Fruit fly (Drosophila melanogaster): Measurements from ENCODE around the gene Jon74E.

dm6 chr3L:17596897-17597296 lies 48.0 kb upstream of the Jon74E start:
- TF ChIP-seq CG1602 (GFP tag; optimal IDR thresholded peaks at IDR 0.05) (no peak), CG6791 (GFP tag; IDR thresholded peaks at IDR 0.05; ENCODE audit: partially characterized antibody) (peak; percentile 55), CG6272 (GFP tag; IDR thresholded peaks at IDR 0.05) (no peak), psq (GFP tag; optimal IDR thresholded peaks at IDR 0.05) (no peak), ham (GFP tag; IDR thresholded peaks at IDR 0.05) (no peak), Dp (GFP tag; optimal IDR thresholded peaks at IDR 0.05) (peak; percentile 99), Atf3 (GFP tag; optimal IDR thresholded peaks at IDR 0.05) (no peak), CG15696 (tag; optimal IDR thresholded peaks at IDR 0.05) (peak; percentile 31), ash1 (GFP tag; optimal IDR thresholded peaks at IDR 0.05) (no peak), Mad (GFP tag; optimal IDR thresholded peaks at IDR 0.05) (no peak), Myb (GFP tag; optimal IDR thresholded peaks at IDR 0.05) (peak; percentile 63), CG34422 (GFP tag; IDR thresholded peaks at IDR 0.05) (no peak), CG4820 (GFP tag; optimal IDR thresholded peaks at IDR 0.05) (no peak), CG34224 (GFP tag; IDR thresholded peaks at IDR 0.05; ENCODE audit: partially characterized antibody) (no peak)
